Worm (Caenorhabditis elegans): ENCODE data around the gene srg-61.

Gene srg-61

DNA sequence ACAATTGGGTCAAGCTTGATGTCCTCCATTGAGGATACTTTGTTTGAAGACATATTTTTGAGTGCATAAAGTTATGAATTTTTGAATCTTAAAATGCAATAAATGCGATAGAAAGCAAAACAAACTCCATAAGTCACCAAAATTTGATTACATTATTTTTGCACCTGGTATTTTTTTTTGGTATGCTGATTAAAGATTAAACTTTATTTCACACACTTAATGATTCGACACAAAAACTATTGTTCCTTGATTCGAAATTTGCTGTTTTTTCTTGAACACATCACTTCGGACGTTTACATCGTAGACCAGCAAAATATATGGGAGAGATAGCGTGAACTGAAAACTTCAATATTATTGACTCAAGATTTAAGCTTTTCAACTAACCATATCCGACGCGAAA is at the start of gene srg-61:
Gene srg-61 (minus strand): TSS at position 101 of the 400 bp plus-strand sequence.
- TF ChIP-seq hmg-11 (tag; optimal IDR thresholded peaks at IDR 0.05) = no peak

DNA sequence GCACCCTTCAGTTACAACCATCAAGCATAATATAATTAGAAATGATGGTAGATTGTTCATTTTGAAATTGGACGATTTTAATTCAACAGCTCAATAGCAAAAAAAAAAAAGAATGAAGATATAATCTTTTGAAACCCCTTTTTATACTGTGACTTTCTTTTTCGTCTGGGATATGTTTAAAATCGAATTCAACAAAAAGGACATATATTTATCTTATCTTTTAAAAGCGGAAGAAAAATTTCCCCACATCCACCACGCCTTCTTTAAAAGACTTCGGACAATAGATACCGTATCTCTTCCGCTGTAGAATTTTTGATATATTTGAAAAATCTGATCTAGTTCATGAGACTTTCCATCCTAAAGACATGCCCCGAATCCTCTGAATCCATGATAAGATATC is 40.7 kb upstream of the srg-61 start, which contains the start of gene R05D8.11:
Gene R05D8.11 (minus strand): TSS at position 101 of the 400 bp plus-strand sequence.
- TF ChIP-seq daf-12 (tag; optimal IDR thresholded peaks at IDR 0.05) (no peak), skn-1 (tag; optimal IDR thresholded peaks at IDR 0.05) (no peak), R02D3.7 (tag; optimal IDR thresholded peaks at IDR 0.05) (no peak), fkh-2 (tag; optimal IDR thresholded peaks at IDR 0.05) (no peak), ceh-16 (tag; optimal IDR thresholded peaks at IDR 0.05) (no peak), tbx-2 (tag; optimal IDR thresholded peaks at IDR 0.05) (no peak), unc-39 (tag; optimal IDR thresholded peaks at IDR 0.05) (no peak), lin-39 (tag; optimal IDR thresholded peaks at IDR 0.05) (no peak), nfya-1 (tag; optimal IDR thresholded peaks at IDR 0.05; ENCODE audit: insufficient read depth) (no peak), fos-1 (tag; optimal IDR thresholded peaks at IDR 0.05) (no peak), nhr-43 (tag; optimal IDR thresholded peaks at IDR 0.05; ENCODE audit: poor library complexity, severe bottlenecking) (no peak)

DNA sequence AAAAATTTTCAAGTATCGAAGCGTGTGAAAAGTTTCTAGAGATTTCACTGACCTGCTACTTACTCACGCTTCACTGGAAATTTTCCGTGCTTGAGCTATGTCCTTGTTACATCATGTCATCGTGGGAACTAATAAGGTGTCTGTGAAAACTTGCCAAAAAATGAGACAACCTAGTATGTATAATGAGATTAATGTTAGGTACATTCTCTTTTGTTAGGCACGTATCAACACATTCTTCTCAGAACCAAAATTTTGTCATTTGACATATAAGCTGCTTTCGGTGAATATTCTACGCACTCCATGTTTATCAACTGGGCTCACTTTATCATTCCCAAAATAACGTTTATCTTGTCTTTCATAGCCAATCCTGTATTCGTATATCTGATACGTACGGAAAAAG is 33.9 kb upstream of the srg-61 start, which contains the start of gene srj-18:
Gene srj-18 (plus strand): TSS at position 301 of the 400 bp plus-strand sequence.
- no peak for TF ChIP-seq fkh-10 (GFP tag; optimal IDR thresholded peaks at IDR 0.05)
- TF ChIP-seq pha-4 (tag; optimal IDR thresholded peaks at IDR 0.05) = no peak
- no peak for TF ChIP-seq ceh-16 (tag; optimal IDR thresholded peaks at IDR 0.05)
- TF ChIP-seq nhr-43 (tag; optimal IDR thresholded peaks at IDR 0.05; ENCODE audit: poor library complexity, severe bottlenecking) = no peak
- no peak for TF ChIP-seq tbx-2 (tag; optimal IDR thresholded peaks at IDR 0.05)
- no peak for TF ChIP-seq lin-39 (tag; optimal IDR thresholded peaks at IDR 0.05)
- TF ChIP-seq ztf-11 (tag; optimal IDR thresholded peaks at IDR 0.05) = no peak
- TF ChIP-seq egl-5 (tag; optimal IDR thresholded peaks at IDR 0.05) = no peak
- no peak for TF ChIP-seq mml-1 (tag; optimal IDR thresholded peaks at IDR 0.05)
- no peak for TF ChIP-seq lsy-12 (tag; optimal IDR thresholded peaks at IDR 0.05)
- TF ChIP-seq nhr-25 (tag; optimal IDR thresholded peaks at IDR 0.05) = no peak
- TF ChIP-seq nhr-67 (tag; optimal IDR thresholded peaks at IDR 0.05) = no peak
- TF ChIP-seq nfya-1 (tag; optimal IDR thresholded peaks at IDR 0.05; ENCODE audit: insufficient read depth) = no peak
- TF ChIP-seq ceh-28 (tag; optimal IDR thresholded peaks at IDR 0.05) = no peak
- TF ChIP-seq elt-2 (tag; optimal IDR thresholded peaks at IDR 0.05) = no peak
- TF ChIP-seq fkh-2 (tag; optimal IDR thresholded peaks at IDR 0.05) = no peak
- no peak for TF ChIP-seq aly-2 (tag; optimal IDR thresholded peaks at IDR 0.05)
- no peak for TF ChIP-seq nhr-237 (tag; optimal IDR thresholded peaks at IDR 0.05)
- TF ChIP-seq mdl-1 (tag; optimal IDR thresholded peaks at IDR 0.05) = no peak
- no peak for TF ChIP-seq ceh-82 (tag; optimal IDR thresholded peaks at IDR 0.05)

DNA sequence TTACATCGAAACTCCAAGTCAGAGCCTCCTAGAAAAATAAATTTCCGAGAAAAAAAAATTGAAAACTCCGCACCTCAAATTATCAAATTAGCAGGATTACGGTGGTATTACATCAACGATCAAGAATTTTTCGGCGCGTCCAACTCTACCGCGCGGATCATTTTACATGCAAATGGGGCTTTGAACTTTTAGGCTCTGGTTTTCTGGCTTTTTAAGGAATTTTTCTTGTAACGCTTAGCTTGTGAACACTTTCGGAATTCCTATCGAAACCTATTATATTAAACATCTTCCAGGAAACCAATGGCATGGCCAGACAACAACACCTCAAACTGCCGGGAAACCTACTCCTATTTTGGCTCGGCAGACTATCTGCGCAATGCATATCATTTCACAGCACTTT is 31.4 kb upstream of the srg-61 start, which contains the start of gene srh-56:
Gene srh-56 (plus strand): TSS at position 301 of the 400 bp plus-strand sequence.
- TF ChIP-seq ztf-4 (tag; optimal IDR thresholded peaks at IDR 0.05) (no peak), nhr-237 (tag; optimal IDR thresholded peaks at IDR 0.05) (no peak), fkh-10 (GFP tag; optimal IDR thresholded peaks at IDR 0.05) (no peak), ceh-16 (tag; optimal IDR thresholded peaks at IDR 0.05) (no peak), fkh-2 (tag; optimal IDR thresholded peaks at IDR 0.05) (no peak), daf-12 (tag; optimal IDR thresholded peaks at IDR 0.05) (no peak), ama-1 (optimal IDR thresholded peaks at IDR 0.05) (no peak), nhr-11 (tag; optimal IDR thresholded peaks at IDR 0.05) (no peak), sea-2 (GFP tag; optimal IDR thresholded peaks at IDR 0.05) (no peak), elt-1 (tag; optimal IDR thresholded peaks at IDR 0.05) (no peak), ztf-11 (tag; optimal IDR thresholded peaks at IDR 0.05) (no peak), fos-1 (tag; optimal IDR thresholded peaks at IDR 0.05) (no peak), zag-1 (tag; optimal IDR thresholded peaks at IDR 0.05) (no peak), unc-39 (tag; optimal IDR thresholded peaks at IDR 0.05) (no peak), mml-1 (tag; optimal IDR thresholded peaks at IDR 0.05) (no peak), snpc-4 (tag; optimal IDR thresholded peaks at IDR 0.05) (no peak)

DNA sequence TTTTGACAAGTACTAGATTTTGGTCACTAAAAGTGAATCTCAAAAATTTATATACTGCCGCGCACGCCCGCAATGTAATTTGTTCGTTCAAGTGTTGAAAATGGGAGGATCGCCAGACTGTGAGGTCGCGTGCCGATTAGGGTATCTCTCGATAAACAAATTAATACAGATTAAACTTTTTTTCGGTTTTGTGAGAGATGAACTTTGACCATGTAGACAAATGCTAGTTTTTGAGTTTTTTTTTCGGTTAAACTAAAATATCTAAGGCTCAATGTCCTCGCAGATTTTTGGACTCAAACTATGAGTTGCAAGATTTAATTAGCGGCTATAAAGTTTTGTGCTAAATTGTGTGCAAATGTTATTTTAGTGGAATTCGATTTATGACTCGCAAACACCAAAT is 29.6 kb upstream of the srg-61 start, which contains the start of gene dhs-15:
Gene dhs-15 (minus strand): TSS at position 101 of the 400 bp plus-strand sequence.
- TF ChIP-seq skn-1 (tag; optimal IDR thresholded peaks at IDR 0.05) = no peak
- no peak for TF ChIP-seq nhr-237 (tag; optimal IDR thresholded peaks at IDR 0.05)
- TF ChIP-seq elt-1 (tag; optimal IDR thresholded peaks at IDR 0.05) = no peak
- no peak for TF ChIP-seq ceh-28 (tag; optimal IDR thresholded peaks at IDR 0.05)
- no peak for TF ChIP-seq elt-2 (tag; optimal IDR thresholded peaks at IDR 0.05)
- TF ChIP-seq eor-1 (tag; optimal IDR thresholded peaks at IDR 0.05) = no peak
- no peak for TF ChIP-seq zag-1 (tag; optimal IDR thresholded peaks at IDR 0.05)
- no peak for TF ChIP-seq nhr-77 (tag; optimal IDR thresholded peaks at IDR 0.05)
- no peak for TF ChIP-seq nhr-76 (tag; optimal IDR thresholded peaks at IDR 0.05)

Measured in whole organism, L3 larva.